Worm (Caenorhabditis elegans) whole organism, late embryonic: Measurements from ENCODE around the gene Y62E10A.3.

Experiments used
- C08G9.2 ChIP-seq: sonication (generic microtip); optimal IDR thresholded peaks from 2 replicates; lab custom pipeline; 2016; ENCODE audit warnings: mild to moderate bottlenecking, missing genetic modification characterization, moderate library complexity, missing compliant biosample characterization
- C38D4.7 ChIP-seq: fragments of 200-800 bp; sonication (Bioruptor generic); optimal IDR thresholded peaks from 2 replicates; lab custom pipeline; 2018; ENCODE audit warnings: mild to moderate bottlenecking, missing genetic modification characterization, moderate library complexity, missing compliant biosample characterization
- F13H6.1 ChIP-seq: sonication (generic microtip); optimal IDR thresholded peaks from 2 replicates; lab custom pipeline; 2016; ENCODE audit warnings: missing genetic modification characterization, missing compliant biosample characterization
- K02D7.2 ChIP-seq: sonication (generic microtip); optimal IDR thresholded peaks from 2 replicates; lab custom pipeline; 2017; ENCODE audit warnings: mild to moderate bottlenecking, missing genetic modification characterization, missing compliant biosample characterization
- ceh-14 ChIP-seq: sonication (generic microtip); optimal IDR thresholded peaks from 2 replicates; lab custom pipeline; 2016; ENCODE audit warnings: missing genotype, missing genetic modification characterization, missing compliant biosample characterization
- ceh-18 ChIP-seq: sonication (generic microtip); optimal IDR thresholded peaks from 2 replicates; lab custom pipeline; 2016; ENCODE audit warnings: missing genetic modification characterization, missing compliant biosample characterization
- ceh-2 ChIP-seq: sonication (generic microtip); optimal IDR thresholded peaks from 2 replicates; lab custom pipeline; 2016; ENCODE audit warnings: missing genotype, missing genetic modification characterization, missing compliant biosample characterization
- ceh-22 ChIP-seq: sonication (generic microtip); optimal IDR thresholded peaks from 2 replicates; lab custom pipeline; 2017; ENCODE audit warnings: missing biosample characterization, missing genetic modification characterization
- ceh-31 ChIP-seq: sonication (generic microtip); optimal IDR thresholded peaks from 2 replicates; lab custom pipeline; 2016; ENCODE audit warnings: missing genetic modification characterization, missing compliant biosample characterization
- ceh-34 ChIP-seq: sonication (generic microtip); optimal IDR thresholded peaks from 2 replicates; lab custom pipeline; 2016; ENCODE audit warnings: mild to moderate bottlenecking, missing genetic modification characterization, missing compliant biosample characterization
- ceh-45 ChIP-seq: fragments of 200-800 bp; sonication (Bioruptor generic); IDR thresholded peaks from 2 replicates; pipeline ENCODE4 v1.3.6; 2022; ENCODE audit warnings: missing genetic modification reagents, missing genetic modification characterization, missing compliant biosample characterization
- ceh-48 ChIP-seq: sonication (generic microtip); optimal IDR thresholded peaks from 2 replicates; lab custom pipeline; 2016; ENCODE audit warnings: missing genetic modification characterization, inconsistent platforms, missing compliant biosample characterization
- ceh-9 ChIP-seq: sonication (generic microtip); optimal IDR thresholded peaks from 2 replicates; lab custom pipeline; 2016; ENCODE audit warnings: mild to moderate bottlenecking, missing genetic modification characterization, inconsistent platforms, missing compliant biosample characterization
- che-1 ChIP-seq: sonication (generic microtip); optimal IDR thresholded peaks from 2 replicates; lab custom pipeline; 2016; ENCODE audit warnings: mild to moderate bottlenecking, missing genetic modification characterization, missing compliant biosample characterization
- elt-2 ChIP-seq: sonication (generic microtip); optimal IDR thresholded peaks from 2 replicates; lab custom pipeline; 2016; ENCODE audit warnings: missing genetic modification reagents, missing genetic modification characterization, missing compliant biosample characterization
- elt-4 ChIP-seq: sonication (generic microtip); optimal IDR thresholded peaks from 2 replicates; lab custom pipeline; 2016; ENCODE audit warnings: missing genetic modification characterization, missing compliant biosample characterization
- ets-4 ChIP-seq: sonication (generic microtip); optimal IDR thresholded peaks from 2 replicates; lab custom pipeline; 2016; ENCODE audit warnings: missing genetic modification characterization, missing compliant biosample characterization
- eyg-1 ChIP-seq: sonication (generic microtip); optimal IDR thresholded peaks from 2 replicates; lab custom pipeline; 2016; ENCODE audit warnings: missing genotype, missing genetic modification characterization, missing compliant biosample characterization
- fkh-10 ChIP-seq: fragments of 150-350 bp; optimal IDR thresholded peaks from 2 replicates; lab custom pipeline; 2014; ENCODE audit warnings: missing biosample characterization, missing genetic modification reagents, missing genetic modification characterization
- fkh-6 ChIP-seq: sonication (generic microtip); optimal IDR thresholded peaks from 2 replicates; lab custom pipeline; 2016; ENCODE audit warnings: missing genetic modification characterization, missing compliant biosample characterization
- hlh-13 ChIP-seq: fragments of 200-800 bp; sonication (Bioruptor generic); optimal IDR thresholded peaks from 2 replicates; lab custom pipeline; 2018; ENCODE audit warnings: mild to moderate bottlenecking, missing genetic modification characterization, missing compliant biosample characterization
- hlh-15 ChIP-seq: sonication (generic microtip); optimal IDR thresholded peaks from 2 replicates; lab custom pipeline; 2016; ENCODE audit warnings: missing genetic modification characterization, missing compliant biosample characterization
- hlh-6 ChIP-seq: sonication (generic microtip); optimal IDR thresholded peaks from 2 replicates; lab custom pipeline; 2016; ENCODE audit warnings: missing genotype, missing genetic modification characterization, missing compliant biosample characterization
- lin-11 ChIP-seq: fragments of 200-800 bp; sonication (Bioruptor generic); optimal IDR thresholded peaks from 2 replicates; lab custom pipeline; 2018; ENCODE audit warnings: mild to moderate bottlenecking, missing genetic modification characterization, missing compliant biosample characterization
- madf-2 ChIP-seq: sonication (generic microtip); optimal IDR thresholded peaks from 2 replicates; lab custom pipeline; 2017; ENCODE audit warnings: missing genetic modification characterization, missing compliant biosample characterization
- nfya-1 ChIP-seq: sonication (generic microtip); optimal IDR thresholded peaks from 2 replicates; lab custom pipeline; 2017; ENCODE audit warnings: missing genetic modification characterization, mild to moderate bottlenecking, missing compliant biosample characterization, antibody characterized with exemption, moderate library complexity
- nhr-11 ChIP-seq: fragments of 150-350 bp; optimal IDR thresholded peaks from 2 replicates; lab custom pipeline; 2014; ENCODE audit warnings: missing biosample characterization, missing genetic modification characterization
- npax-4 ChIP-seq: sonication (generic microtip); optimal IDR thresholded peaks from 2 replicates; lab custom pipeline; 2016; ENCODE audit warnings: missing genetic modification characterization, missing compliant biosample characterization
- pag-3 ChIP-seq: sonication (generic microtip); optimal IDR thresholded peaks from 2 replicates; lab custom pipeline; 2016; ENCODE audit warnings: missing compliant biosample characterization, missing genetic modification characterization, borderline replicate concordance
- pat-9 ChIP-seq: fragments of 200-800 bp; sonication (Bioruptor generic); optimal IDR thresholded peaks from 2 replicates; lab custom pipeline; 2018; ENCODE audit warnings: mild to moderate bottlenecking, missing genetic modification characterization, moderate library complexity, missing compliant biosample characterization
- pha-2 ChIP-seq: sonication (generic microtip); optimal IDR thresholded peaks from 2 replicates; lab custom pipeline; 2017; ENCODE audit warnings: mild to moderate bottlenecking, missing genetic modification characterization, missing compliant biosample characterization
- pha-4 ChIP-seq: fragments of 150-350 bp; optimal IDR thresholded peaks from 2 replicates; lab custom pipeline; 2018; ENCODE audit warnings: missing biosample characterization, missing genetic modification reagents, missing genetic modification characterization
- pqm-1 ChIP-seq: sonication (generic microtip); optimal IDR thresholded peaks from 2 replicates; lab custom pipeline; 2016; ENCODE audit warnings: missing genetic modification characterization, missing compliant biosample characterization
- rnt-1 ChIP-seq: sonication (generic microtip); optimal IDR thresholded peaks from 2 replicates; lab custom pipeline; 2016; ENCODE audit warnings: missing genetic modification characterization, missing compliant biosample characterization
- sdc-2 ChIP-seq: sonication (generic microtip); optimal IDR thresholded peaks from 2 replicates; lab custom pipeline; 2016; ENCODE audit warnings: missing genotype, missing genetic modification characterization, missing compliant biosample characterization
- sox-4 ChIP-seq: sonication (generic microtip); optimal IDR thresholded peaks from 2 replicates; lab custom pipeline; 2017; ENCODE audit warnings: mild to moderate bottlenecking, missing genetic modification characterization, inconsistent platforms, missing compliant biosample characterization
- syd-9 ChIP-seq: sonication (generic microtip); optimal IDR thresholded peaks from 2 replicates; lab custom pipeline; 2016; ENCODE audit warnings: mild to moderate bottlenecking, missing genetic modification characterization, moderate library complexity, missing compliant biosample characterization
- tbx-7 ChIP-seq: sonication (generic microtip); optimal IDR thresholded peaks from 2 replicates; lab custom pipeline; 2016; ENCODE audit warnings: missing genotype, missing genetic modification characterization, missing compliant biosample characterization
- unc-3 ChIP-seq, 2 experiments: fragments of 200-800 bp in 1 of 2; sonication (Bioruptor generic) in 1 of 2; sonication (generic microtip) in 1 of 2; conservative IDR thresholded peaks in 1 of 2; optimal IDR thresholded peaks in 1 of 2; 2 replicates each; pipeline versions ENCODE4 v1.3.6 to Lab custom; 2016 to 2022; ENCODE audit warnings: missing compliant biosample characterization in 2 of 2, missing genetic modification characterization in 2 of 2, missing genetic modification reagents in 1 of 2
- unc-42 ChIP-seq: sonication (generic microtip); optimal IDR thresholded peaks from 2 replicates; lab custom pipeline; 2016; ENCODE audit warnings: missing genotype, missing genetic modification characterization, missing compliant biosample characterization
- unc-86 ChIP-seq: sonication (generic microtip); optimal IDR thresholded peaks from 2 replicates; lab custom pipeline; 2016; ENCODE audit warnings: missing genetic modification characterization, missing compliant biosample characterization

Gene Y62E10A.3

DNA sequence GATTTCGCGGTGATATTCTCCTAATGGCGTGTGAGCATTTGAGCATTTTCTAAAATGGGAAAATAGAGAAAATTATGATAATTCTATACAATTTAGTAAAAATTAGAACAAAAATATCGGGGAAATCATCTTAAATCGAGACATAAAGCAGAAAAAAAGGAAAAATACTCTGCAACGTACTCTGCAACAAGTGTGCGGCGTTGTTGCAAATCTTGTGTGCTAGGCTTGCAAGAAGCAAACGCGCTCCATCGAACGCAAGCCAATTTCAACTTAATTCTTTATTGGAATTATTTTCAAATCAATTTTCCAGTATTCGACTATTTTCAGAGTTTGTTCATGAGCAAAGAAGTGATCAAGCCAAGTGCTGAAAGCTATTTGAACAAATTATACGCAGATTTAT, 26.0 kb upstream of the Y62E10A.3 start, which contains the start of the genes Y62E10A.20, Y62E10A.23 and mdt-9 (continued):
- TF ChIP-seq nfya-1 (tag; lab: Kevin White, UChicago) (peak; percentile 84), hlh-6 (tag; lab: Kevin White, UChicago) (no peak), F13H6.1 (tag; lab: Kevin White, UChicago) (peak; percentile 28), elt-2 (tag; lab: Kevin White, UChicago) (peak; percentile 80), ceh-48 (peak; percentile 65), ceh-2 (tag; lab: Kevin White, UChicago) (peak; percentile 39), ceh-34 (tag; lab: Kevin White, UChicago) (peak; percentile 67), lin-11 (tag; lab: Kevin White, UChicago) (peak; percentile 33), ceh-18 (tag; lab: Kevin White, UChicago) (peak; percentile 46), unc-3 (GFP tag; conservative IDR thresholded peaks at IDR 0.05; lab: Robert Waterston, UW) (peak; percentile 70; the same call in 1 of the 2 replicates), unc-3 (tag; optimal IDR thresholded peaks at IDR 0.05; lab: Kevin White, UChicago) (peak; percentile 68), pha-2 (tag; lab: Kevin White, UChicago) (peak; percentile 54), ceh-45 (0 out of 2 replicates have a peak, but pooled peaks have one; percentile 52), madf-2 (tag; lab: Kevin White, UChicago) (peak; percentile 40), ceh-22 (tag; lab: Kevin White, UChicago) (no peak), nhr-11 (no peak), ceh-9 (tag; lab: Kevin White, UChicago) (no peak), hlh-15 (tag; lab: Kevin White, UChicago) (peak; percentile 49), C38D4.7 (GFP tag; lab: Kevin White, UChicago) (peak; percentile 57), elt-4 (tag; lab: Kevin White, UChicago) (no peak), pqm-1 (tag; lab: Kevin White, UChicago) (no peak), eyg-1 (tag; lab: Kevin White, UChicago) (peak; percentile 27), pat-9 (tag; lab: Kevin White, UChicago) (peak; percentile 67), pha-4 (no peak), pag-3 (tag; lab: Kevin White, UChicago) (no peak), syd-9 (tag; lab: Kevin White, UChicago) (peak; percentile 47), hlh-13 (GFP tag; lab: Kevin White, UChicago) (no peak)

DNA sequence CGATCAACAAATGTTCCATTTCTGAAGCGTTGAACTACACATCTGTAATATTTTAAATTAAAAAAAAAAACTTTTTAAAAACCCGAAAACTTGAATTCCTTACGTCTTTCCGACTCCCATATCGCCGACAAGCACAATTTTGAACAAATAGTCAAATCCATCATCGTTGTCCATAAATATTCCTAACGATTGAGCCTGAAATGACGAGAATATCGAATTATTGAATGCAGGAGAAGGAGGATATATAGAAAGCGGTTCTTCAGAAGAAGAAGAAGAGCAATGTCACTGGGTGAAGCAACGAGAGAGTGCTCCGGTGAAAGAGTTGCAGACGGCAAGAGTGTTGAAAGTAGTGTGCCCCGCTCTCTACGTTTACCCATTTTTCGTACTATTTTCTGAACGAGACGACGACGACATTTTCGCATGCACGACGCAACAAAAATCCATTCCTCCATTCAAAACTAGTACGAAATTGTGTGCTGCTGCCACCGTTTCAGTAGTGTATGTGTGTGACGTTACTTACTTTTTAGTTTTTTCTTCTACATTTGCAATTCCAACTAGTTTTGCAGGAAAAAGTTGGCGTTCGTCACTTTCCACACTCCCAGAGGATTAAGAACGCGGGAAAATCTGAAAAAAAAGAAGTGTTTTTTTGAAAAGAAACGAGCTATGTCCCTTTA, 23.9 kb upstream of the Y62E10A.3 start, which contains the start of gene rab-19:
Gene rab-19 (minus strand): TSS at position 624 of the 674 bp plus-strand sequence.
- TF ChIP-seq ceh-31 (tag; lab: Kevin White, UChicago) (peak; percentile 28), nfya-1 (tag; lab: Kevin White, UChicago) (no peak), ceh-48 (peak; percentile 72), ceh-22 (tag; lab: Kevin White, UChicago) (no peak), unc-42 (tag; lab: Kevin White, UChicago) (peak; percentile 71), rnt-1 (no peak)

DNA sequence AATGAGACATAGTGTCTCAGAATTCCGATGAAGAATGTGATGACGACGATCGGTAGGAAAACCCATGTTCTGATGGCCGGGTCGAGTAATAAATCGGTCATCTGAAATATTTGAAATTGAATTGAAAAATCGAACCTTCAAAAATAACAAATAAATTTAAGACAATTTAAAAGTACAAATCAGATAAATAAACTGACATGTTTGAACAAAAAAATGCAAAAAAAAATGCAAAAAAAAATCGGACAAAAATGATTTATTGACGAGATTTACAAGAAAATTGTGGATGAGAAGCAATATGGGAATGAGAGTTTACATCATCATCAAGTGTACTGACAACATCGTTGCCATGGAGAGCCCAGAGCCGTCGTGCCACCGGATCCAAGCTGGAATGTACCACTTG, 21.8 kb upstream of the Y62E10A.3 start, which contains the start of gene emc-3:
Gene emc-3 (minus strand): TSS at position 101 of the 400 bp plus-strand sequence.
- no peak for TF ChIP-seq pha-2 (tag; lab: Kevin White, UChicago)
- no peak for TF ChIP-seq fkh-10 (GFP tag; lab: Kevin White, UChicago)
- TF ChIP-seq elt-2 (tag; lab: Kevin White, UChicago), result no peak
- TF ChIP-seq che-1 (tag; lab: Kevin White, UChicago), result no peak
- TF ChIP-seq sdc-2 (tag; lab: Kevin White, UChicago), result no peak
- no peak for TF ChIP-seq sox-4 (tag; lab: Kevin White, UChicago)
- TF ChIP-seq syd-9 (tag; lab: Kevin White, UChicago), result no peak
- no peak for TF ChIP-seq K02D7.2 (tag; lab: Kevin White, UChicago)
- no peak for TF ChIP-seq C08G9.2 (tag; lab: Kevin White, UChicago)
- TF ChIP-seq ceh-14 (tag; lab: Kevin White, UChicago), result no peak
- TF ChIP-seq unc-86 (tag; lab: Kevin White, UChicago), result no peak
- no peak for TF ChIP-seq ets-4 (tag; lab: Kevin White, UChicago)
- no peak for TF ChIP-seq nhr-11
- TF ChIP-seq ceh-9 (tag; lab: Kevin White, UChicago), result no peak
- TF ChIP-seq fkh-6, result no peak
- no peak for TF ChIP-seq F13H6.1 (tag; lab: Kevin White, UChicago)
- no peak for TF ChIP-seq ceh-18 (tag; lab: Kevin White, UChicago)
- TF ChIP-seq tbx-7 (tag; lab: Kevin White, UChicago), result no peak
- TF ChIP-seq npax-4 (tag; lab: Kevin White, UChicago), result no peak
- TF ChIP-seq, all 69 proteins: peak for 0
